Fruit fly (Drosophila melanogaster) whole organism, embryonic: Measurements from ENCODE around the gene CG31729.

Experiments used
- Awh ChIP-seq: fragments of 200-800 bp; sonication (Bioruptor generic); IDR thresholded peaks from 2 replicates; pipeline ENCODE4, ENCODE4 v1.3.6; 2022; ENCODE audit warnings: missing biosample characterization, missing genetic modification characterization
- Blimp-1 ChIP-seq: fragments of 200-800 bp; sonication (Bioruptor generic); optimal IDR thresholded peaks from 3 replicates; lab custom pipeline; 2018; ENCODE audit warnings: missing biosample characterization, missing genetic modification characterization, mild to moderate bottlenecking, moderate library complexity, missing genetic modification reagents
- Bteb2 ChIP-seq: fragments of 200-800 bp; sonication (Bioruptor generic); optimal IDR thresholded peaks from 2 replicates; lab custom pipeline; 2016; ENCODE audit warnings: missing biosample characterization, missing genetic modification characterization
- CG10979 ChIP-seq: fragments of 200-800 bp; sonication (Bioruptor generic); optimal IDR thresholded peaks from 2 replicates; lab custom pipeline; 2018; ENCODE audit warnings: missing biosample characterization, mild to moderate bottlenecking, missing genetic modification characterization, moderate library complexity
- CG11085 ChIP-seq: fragments of 200-800 bp; sonication (Bioruptor generic); IDR thresholded peaks from 2 replicates; pipeline ENCODE4 v1.3.6; 2022; ENCODE audit warnings: missing biosample characterization, missing genetic modification characterization
- CG11504 ChIP-seq: fragments of 200-800 bp; sonication (Bioruptor generic); optimal IDR thresholded peaks from 3 replicates; lab custom pipeline; 2019; ENCODE audit warnings: missing biosample characterization, mild to moderate bottlenecking, missing genetic modification characterization, moderate library complexity
- CG11560 ChIP-seq: fragments of 200-800 bp; sonication (Bioruptor generic); IDR thresholded peaks from 3 replicates; pipeline ENCODE4 v1.3.6; 2022; ENCODE audit warnings: missing biosample characterization, missing genetic modification characterization
- CG11696 ChIP-seq: fragments of 200-800 bp; sonication (Bioruptor generic); IDR thresholded peaks from 2 replicates; pipeline ENCODE4 v1.3.6; 2022; ENCODE audit warnings: missing biosample characterization, missing genetic modification characterization
- CG1602 ChIP-seq: fragments of 200-800 bp; sonication (Bioruptor generic); optimal IDR thresholded peaks from 3 replicates; lab custom pipeline; 2016; ENCODE audit warnings: missing biosample characterization, missing genetic modification characterization
- CG1647 ChIP-seq: fragments of 200-800 bp; sonication (Bioruptor generic); optimal IDR thresholded peaks from 3 replicates; lab custom pipeline; 2016; ENCODE audit warnings: missing biosample characterization, missing genetic modification characterization
- CG17385 ChIP-seq: fragments of 200-800 bp; sonication (Bioruptor generic); optimal IDR thresholded peaks from 3 replicates; lab custom pipeline; 2018; ENCODE audit warnings: missing biosample characterization, mild to moderate bottlenecking, missing genetic modification characterization
- CG33213 ChIP-seq: fragments of 200-800 bp; sonication (Bioruptor generic); optimal IDR thresholded peaks from 3 replicates; lab custom pipeline; 2016; ENCODE audit warnings: missing biosample characterization, missing genetic modification characterization
- CG4328 ChIP-seq: fragments of 200-800 bp; sonication (Bioruptor generic); optimal IDR thresholded peaks from 3 replicates; lab custom pipeline; 2017; ENCODE audit warnings: missing biosample characterization, missing genetic modification reagents, missing genetic modification characterization
- CG43689 ChIP-seq: fragments of 200-800 bp; sonication (Bioruptor generic); IDR thresholded peaks from 2 replicates; pipeline ENCODE4 v1.3.6; 2022; ENCODE audit warnings: missing biosample characterization, missing genetic modification characterization
- CG4424 ChIP-seq: fragments of 200-800 bp; sonication (Bioruptor generic); optimal IDR thresholded peaks from 3 replicates; lab custom pipeline; 2016; ENCODE audit warnings: missing biosample characterization, missing genetic modification characterization
- CG9876 ChIP-seq: fragments of 200-800 bp; sonication (Bioruptor generic); optimal IDR thresholded peaks from 2 replicates; lab custom pipeline; 2016; ENCODE audit warnings: missing biosample characterization, missing genetic modification characterization
- CHES-1-like ChIP-seq: fragments of 200-800 bp; sonication (Bioruptor generic); optimal IDR thresholded peaks from 2 replicates; lab custom pipeline; 2016; ENCODE audit warnings: missing biosample characterization, missing genetic modification characterization
- Deaf1 ChIP-seq: fragments of 200-800 bp; optimal IDR thresholded peaks from 3 replicates; lab custom pipeline; 2019; ENCODE audit warnings: missing biosample characterization, mild to moderate bottlenecking, missing genetic modification characterization, moderate library complexity
- Dek ChIP-seq: fragments of 200-800 bp; sonication (Bioruptor generic); optimal IDR thresholded peaks from 3 replicates; lab custom pipeline; 2019; ENCODE audit warnings: missing biosample characterization, mild to moderate bottlenecking, missing genetic modification characterization, moderate library complexity
- Dfd ChIP-seq, 2 experiments: fragments of >200 bp; optimal IDR thresholded peaks; 2 replicates each; lab custom pipeline; 2017; ENCODE audit warnings: missing biosample characterization in 2 of 2, missing genetic modification characterization in 2 of 2
- Doc3 ChIP-seq: fragments of 200-800 bp; sonication (Bioruptor generic); IDR thresholded peaks from 3 replicates; pipeline ENCODE4 v1.3.6; 2022; ENCODE audit warnings: missing biosample characterization, missing genetic modification characterization; ENCODE audit not compliant: partially characterized antibody
- Drgx ChIP-seq: fragments of 200-800 bp; sonication (Bioruptor generic); IDR thresholded peaks from 2 replicates; pipeline ENCODE4 v1.3.6; 2022; ENCODE audit warnings: missing biosample characterization, missing genetic modification characterization
- Ets65A ChIP-seq: fragments of 200-800 bp; sonication (Bioruptor generic); peaks from one replicate; lab custom pipeline; 2016; ENCODE audit warnings: missing biosample characterization, missing genetic modification characterization
- HmgD ChIP-seq: fragments of 200-800 bp; sonication (Bioruptor generic); optimal IDR thresholded peaks from 3 replicates; lab custom pipeline; 2016; ENCODE audit warnings: missing biosample characterization, missing genetic modification characterization
- HmgZ ChIP-seq: fragments of 200-800 bp; sonication (Bioruptor generic); optimal IDR thresholded peaks from 2 replicates; lab custom pipeline; 2018; ENCODE audit warnings: missing biosample characterization, mild to moderate bottlenecking, missing genetic modification characterization
- Hr39 ChIP-seq: fragments of >200 bp; optimal IDR thresholded peaks from 2 replicates; lab custom pipeline; 2017
- Hsf ChIP-seq: fragments of 200-800 bp; sonication (Bioruptor generic); optimal IDR thresholded peaks from 3 replicates; lab custom pipeline; 2016; ENCODE audit warnings: missing biosample characterization, missing genetic modification characterization
- Lhr ChIP-seq: fragments of 200-800 bp; sonication (Bioruptor generic); optimal IDR thresholded peaks from 3 replicates; lab custom pipeline; 2017; ENCODE audit warnings: mild to moderate bottlenecking, missing biosample characterization, missing genetic modification reagents, missing genetic modification characterization
- Med ChIP-seq: fragments of 200-800 bp; sonication (Bioruptor generic); peaks from one replicate; lab custom pipeline; 2016; ENCODE audit warnings: missing biosample characterization, missing genetic modification characterization, mild to moderate bottlenecking, inconsistent platforms, moderate library complexity
- Oli ChIP-seq: fragments of 200-800 bp; sonication (Bioruptor generic); optimal IDR thresholded peaks from 2 replicates; lab custom pipeline; 2018; ENCODE audit warnings: missing biosample characterization, mild to moderate bottlenecking, missing genetic modification characterization, moderate library complexity
- Xrp1 ChIP-seq: fragments of 200-800 bp; sonication (Bioruptor generic); IDR thresholded peaks from 2 replicates; pipeline ENCODE4 v1.3.6; 2022; ENCODE audit warnings: missing biosample characterization, missing genetic modification characterization
- amos ChIP-seq: fragments of 200-800 bp; sonication (Bioruptor generic); IDR thresholded peaks from 2 replicates; pipeline ENCODE4 v1.3.6; 2022; ENCODE audit warnings: missing biosample characterization, missing genetic modification characterization; ENCODE audit not compliant: partially characterized antibody
- aop ChIP-seq: fragments of 200-800 bp; sonication (Bioruptor generic); IDR thresholded peaks from 2 replicates; pipeline ENCODE4 v1.3.6; 2022; ENCODE audit warnings: missing biosample characterization, missing genetic modification characterization
- bbx ChIP-seq: fragments of 200-800 bp; sonication (Bioruptor generic); IDR thresholded peaks from 2 replicates; pipeline ENCODE4 v1.3.6; 2022; ENCODE audit warnings: missing biosample characterization, missing genetic modification characterization; ENCODE audit not compliant: partially characterized antibody
- bigmax ChIP-seq: fragments of 200-800 bp; sonication (Bioruptor generic); optimal IDR thresholded peaks from 2 replicates; lab custom pipeline; 2018; ENCODE audit warnings: missing biosample characterization, mild to moderate bottlenecking, missing genetic modification characterization
- ewg ChIP-seq: fragments of 200-800 bp; sonication (Bioruptor generic); optimal IDR thresholded peaks from 3 replicates; lab custom pipeline; 2017; ENCODE audit warnings: mild to moderate bottlenecking, missing biosample characterization, missing genetic modification reagents, missing genetic modification characterization
- fd96Cb ChIP-seq: fragments of 200-800 bp; sonication (Bioruptor generic); optimal IDR thresholded peaks from 2 replicates; lab custom pipeline; 2018; ENCODE audit warnings: missing biosample characterization, mild to moderate bottlenecking, missing genetic modification characterization, moderate library complexity
- ftz-f1 ChIP-seq: fragments of 200-800 bp; sonication (Bioruptor generic); optimal IDR thresholded peaks from 2 replicates; lab custom pipeline; 2016; ENCODE audit warnings: missing biosample characterization, missing genetic modification characterization
- grn ChIP-seq: fragments of 200-800 bp; sonication (Bioruptor generic); optimal IDR thresholded peaks from 3 replicates; lab custom pipeline; 2017; ENCODE audit warnings: missing biosample characterization, missing genetic modification characterization
- gsb ChIP-seq: fragments of 200-800 bp; sonication (Bioruptor generic); IDR thresholded peaks from 2 replicates; pipeline ENCODE4 v1.3.6; 2022; ENCODE audit warnings: missing biosample characterization, missing genetic modification characterization
- lmd ChIP-seq: fragments of 200-800 bp; sonication (Bioruptor generic); IDR thresholded peaks from 2 replicates; pipeline ENCODE4 v1.3.6; 2022; ENCODE audit warnings: missing biosample characterization, missing genetic modification characterization
- maf-S ChIP-seq: fragments of 200-800 bp; sonication (Bioruptor generic); optimal IDR thresholded peaks from 2 replicates; lab custom pipeline; 2016; ENCODE audit warnings: missing biosample characterization, missing genetic modification characterization
- odd ChIP-seq: fragments of 200-800 bp; sonication (Bioruptor generic); optimal IDR thresholded peaks from 2 replicates; lab custom pipeline; 2017; ENCODE audit warnings: missing biosample characterization, mild to moderate bottlenecking, missing genetic modification characterization
- pan ChIP-seq, 4 experiments: fragments of >200 bp in 3 of 4; fragments of 200-800 bp in 1 of 4; sonication (Bioruptor generic) in 1 of 4; optimal IDR thresholded peaks in 3 of 4; IDR thresholded peaks in 1 of 4; 2 replicates each; pipeline versions ENCODE4 v1.3.6 to Lab custom; 2017 to 2022; ENCODE audit warnings: missing biosample characterization in 2 of 4, missing genetic modification characterization in 2 of 4, mixed read lengths in 1 of 4
- scrt ChIP-seq: fragments of 200-800 bp; sonication (Bioruptor generic); optimal IDR thresholded peaks from 2 replicates; lab custom pipeline; 2018; ENCODE audit warnings: missing biosample characterization, mild to moderate bottlenecking, missing genetic modification characterization, moderate library complexity
- wdn ChIP-seq: fragments of 200-800 bp; sonication (Bioruptor generic); IDR thresholded peaks from 2 replicates; pipeline ENCODE4 v1.3.6; 2022; ENCODE audit warnings: missing biosample characterization, missing genetic modification characterization
- yki ChIP-seq: fragments of >200 bp; optimal IDR thresholded peaks from 3 replicates; lab custom pipeline; 2018
- z ChIP-seq: fragments of 200-800 bp; sonication (Bioruptor generic); IDR thresholded peaks from 3 replicates; pipeline ENCODE4 v1.3.6; 2022; ENCODE audit warnings: missing biosample characterization, missing genetic modification characterization

The CG31729 gene

dm6 chr2L:13268040-13268652, 21.7 kb upstream of the CG31729 start (continued):
- TF ChIP-seq HmgD (GFP tag; lab: Kevin White, UChicago), result no peak
- TF ChIP-seq Xrp1 (GFP tag; lab: Robert Waterston, UW), result peak; percentile 31; the same call in 1 of the 2 replicates
- TF ChIP-seq CG10979 (tag; lab: Kevin White, UChicago), result peak; percentile 10
- TF ChIP-seq bbx (GFP tag; lab: Robert Waterston, UW), result no peak
- TF ChIP-seq lmd (GFP tag; lab: Robert Waterston, UW), result 0 out of 2 replicates have a peak, but pooled peaks have one; percentile 15
- TF ChIP-seq Hr39 (lab: Kevin White, UChicago), result no peak
- no peak for TF ChIP-seq Deaf1
- TF ChIP-seq odd (GFP tag; lab: Kevin White, UChicago), result no peak
- peak; percentile 3 for TF ChIP-seq CG11504 (tag; lab: Kevin White, UChicago)
- TF ChIP-seq bigmax (GFP tag; lab: Kevin White, UChicago), result no peak
- TF ChIP-seq amos (GFP tag; lab: Robert Waterston, UW), result no peak
- TF ChIP-seq, all 482 proteins: peak for 8

- TF ChIP-seq Bteb2 (GFP tag; lab: Kevin White, UChicago) (no peak), Doc3 (no peak), CG9876 (GFP tag; lab: Kevin White, UChicago) (no peak), grn (GFP tag; lab: Kevin White, UChicago) (no peak), Awh (GFP tag; lab: Robert Waterston, UW) (no peak), Lhr (GFP tag; lab: Kevin White, UChicago) (no peak), CG11696 (no peak), z (no peak), Dfd (GFP tag; optimal IDR thresholded peaks at IDR 0.05; lab: Kevin White, UChicago) (peak in 1 of 2 experiments; percentile 18), Ets65A (GFP tag; lab: Kevin White, UChicago) (peak; percentile 0), wdn (GFP tag; lab: Robert Waterston, UW) (no peak), CG1647 (GFP tag; lab: Kevin White, UChicago) (no peak), CG33213 (no peak), Med (GFP tag; lab: Kevin White, UChicago) (no peak), yki (lab: Kevin White, UChicago) (no peak), aop (GFP tag; lab: Robert Waterston, UW) (no peak)
Measured at dm6 chr2L:13272541-13272940, 17.3 kb upstream of the CG31729 start.

dm6 chr2L:13285791-13286190, 4.0 kb upstream of the CG31729 start:
- TF ChIP-seq scrt (GFP tag; lab: Kevin White, UChicago), result peak; percentile 92
- no peak for TF ChIP-seq pan (optimal IDR thresholded peaks at IDR 0.05; lab: Kevin White, UChicago)
- no peak for TF ChIP-seq pan (GFP tag; optimal IDR thresholded peaks at IDR 0.05 in 1 of 2, IDR thresholded peaks at IDR 0.05 in 1 of 2)
- TF ChIP-seq ewg (GFP tag; lab: Kevin White, UChicago), result peak; percentile 77
- TF ChIP-seq fd96Cb (tag; lab: Kevin White, UChicago), result no peak
- peak; percentile 34 for TF ChIP-seq ftz-f1 (GFP tag; lab: Kevin White, UChicago)
- no peak for TF ChIP-seq CG1602 (GFP tag; lab: Kevin White, UChicago)
- TF ChIP-seq Ets65A (GFP tag; lab: Kevin White, UChicago), result peak; percentile 56
- no peak for TF ChIP-seq CG11560 (tag; lab: Robert Waterston, UW)

- TF ChIP-seq Drgx (GFP tag; lab: Robert Waterston, UW) (0 out of 2 replicates have a peak, but pooled peaks have one; percentile 19), CG11085 (GFP tag; lab: Robert Waterston, UW) (no peak), Oli (tag; lab: Kevin White, UChicago) (peak; percentile 62), Blimp-1 (GFP tag; lab: Kevin White, UChicago) (peak; percentile 56), CG4328 (GFP tag; lab: Kevin White, UChicago) (peak; percentile 55), CG43689 (GFP tag; lab: Robert Waterston, UW) (no peak), gsb (GFP tag; lab: Robert Waterston, UW) (no peak), CHES-1-like (GFP tag; lab: Kevin White, UChicago) (peak; percentile 26), CG4424 (GFP tag; lab: Kevin White, UChicago) (peak; percentile 72), maf-S (no peak), Dek (tag; lab: Kevin White, UChicago) (peak; percentile 63), Hsf (no peak), HmgZ (tag; lab: Kevin White, UChicago) (peak; percentile 50), CG17385 (GFP tag; lab: Kevin White, UChicago) (peak; percentile 51)
Measured at dm6 chr2L:13286456-13286855, 3.3 kb upstream of the CG31729 start, which contains the start of the genes Drep4 and Uvrag. TSS of gene Drep4 (minus strand) at chr2L:13286462. TSS of gene Uvrag (plus strand) at chr2L:13286777.
